Worm (Caenorhabditis elegans) whole organism, young adult: ENCODE data around the gene tra-2.

Source experiments
- ama-1 ChIP-seq, 3 experiments: fragments of 150-350 bp in 1 of 3; sonication (generic microtip) in 2 of 3; optimal IDR thresholded peaks; 2 replicates each; lab custom pipeline; 2014 to 2018; ENCODE audit warnings: missing biosample characterization in 2 of 3, missing genetic modification characterization in 2 of 3, missing genetic modification reagents in 2 of 3
- egl-18 ChIP-seq: fragments of 200-800 bp; sonication (Bioruptor generic); IDR thresholded peaks from 2 replicates; pipeline ENCODE4 v1.3.6; 2022; ENCODE audit warnings: missing genetic modification reagents, missing genetic modification characterization, missing compliant biosample characterization

DNA sequence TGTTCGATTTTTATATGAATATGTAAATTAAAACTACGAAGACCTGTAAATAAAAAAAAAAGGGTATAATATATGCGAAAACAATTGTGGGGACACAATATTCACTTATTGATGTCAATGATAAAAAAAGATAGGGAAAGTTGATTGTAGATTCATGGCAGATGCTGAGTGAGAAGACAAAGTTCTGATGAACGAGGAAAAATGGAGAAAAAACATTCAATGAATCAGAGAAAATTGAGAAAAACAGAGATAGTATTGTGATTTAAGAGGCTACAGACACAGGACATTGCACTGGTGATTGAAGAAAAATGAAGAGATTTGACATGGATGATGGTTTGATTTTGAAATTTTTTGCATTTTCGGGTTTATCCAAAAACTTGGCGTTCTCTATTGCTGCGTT is 56.8 kb downstream of the tra-2 start:
- TF ChIP-seq ama-1 (optimal IDR thresholded peaks at IDR 0.05; lab: Kevin White, UChicago): no peak
- TF ChIP-seq ama-1 (GFP tag; optimal IDR thresholded peaks at IDR 0.05; lab: Kevin White, UChicago): no peak
- TF ChIP-seq egl-18: no peak
